Worm (Caenorhabditis elegans): ENCODE measurements around the gene rps-9.

Gene rps-9

DNA sequence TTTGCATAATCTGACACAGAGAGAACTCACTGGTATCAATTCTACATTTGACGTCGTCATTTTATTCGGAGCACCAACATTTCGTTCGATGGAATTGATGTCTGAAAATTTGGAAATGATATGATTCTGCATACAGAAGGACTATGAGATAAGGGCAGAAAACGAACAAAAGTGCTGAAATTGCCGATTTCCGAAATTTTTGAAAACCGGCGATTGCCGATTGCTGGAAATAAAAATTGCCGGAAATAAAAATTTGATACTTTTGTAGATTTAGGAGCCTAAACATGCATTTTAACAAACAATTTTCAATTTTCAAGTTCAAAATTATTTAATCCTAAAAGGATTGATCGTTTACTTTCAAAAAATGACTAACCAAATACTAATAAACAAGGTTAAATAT is 36.8 kb downstream of the rps-9 start, which contains the start of gene unc-53:
Gene unc-53 (minus strand): TSS at position 101 of the 400 bp plus-strand sequence.
- TF ChIP-seq nhr-129 (tag; optimal IDR thresholded peaks at IDR 0.05) (no peak), ama-1 (optimal IDR thresholded peaks at IDR 0.05) (no peak), egl-27 (tag; optimal IDR thresholded peaks at IDR 0.05) (no peak), zag-1 (tag; optimal IDR thresholded peaks at IDR 0.05) (no peak), nhr-77 (tag; optimal IDR thresholded peaks at IDR 0.05) (no peak), nhr-6 (tag; optimal IDR thresholded peaks at IDR 0.05) (no peak), fos-1 (tag; optimal IDR thresholded peaks at IDR 0.05) (no peak), lin-13 (GFP tag; optimal IDR thresholded peaks at IDR 0.05) (no peak), nhr-12 (tag; optimal IDR thresholded peaks at IDR 0.05) (no peak), ZK546.5 (tag; optimal IDR thresholded peaks at IDR 0.05) (no peak), mdl-1 (tag; optimal IDR thresholded peaks at IDR 0.05) (no peak), sma-3 (GFP tag; optimal IDR thresholded peaks at IDR 0.05) (no peak), nhr-237 (tag; optimal IDR thresholded peaks at IDR 0.05) (no peak), crh-2 (tag; optimal IDR thresholded peaks at IDR 0.05) (no peak)

DNA sequence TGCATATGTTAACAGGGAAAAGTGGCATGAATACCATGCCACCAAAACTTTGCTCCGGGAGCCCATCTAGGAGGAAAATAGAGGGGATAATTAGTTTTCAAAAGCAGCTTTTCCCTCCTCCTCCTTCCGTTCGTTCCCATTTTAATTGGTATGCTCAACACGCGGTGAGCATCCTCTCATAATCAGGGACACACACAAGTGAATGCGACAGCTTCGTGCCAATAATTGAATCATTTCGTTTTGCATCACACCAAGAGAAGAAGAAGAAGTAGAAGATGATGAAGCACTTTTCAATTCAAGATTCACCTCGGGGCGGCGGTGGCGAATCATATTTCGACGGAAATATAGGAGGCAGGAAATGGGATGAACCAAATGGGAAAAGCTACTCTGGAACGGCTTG is 38.0 kb downstream of the rps-9 start:
- TF ChIP-seq sma-3 (GFP tag; optimal IDR thresholded peaks at IDR 0.05): no peak
- TF ChIP-seq nhr-237 (tag; optimal IDR thresholded peaks at IDR 0.05): no peak
- no peak for TF ChIP-seq peb-1 (tag; optimal IDR thresholded peaks at IDR 0.05)
- TF ChIP-seq mbf-1 (tag; optimal IDR thresholded peaks at IDR 0.05): no peak

DNA sequence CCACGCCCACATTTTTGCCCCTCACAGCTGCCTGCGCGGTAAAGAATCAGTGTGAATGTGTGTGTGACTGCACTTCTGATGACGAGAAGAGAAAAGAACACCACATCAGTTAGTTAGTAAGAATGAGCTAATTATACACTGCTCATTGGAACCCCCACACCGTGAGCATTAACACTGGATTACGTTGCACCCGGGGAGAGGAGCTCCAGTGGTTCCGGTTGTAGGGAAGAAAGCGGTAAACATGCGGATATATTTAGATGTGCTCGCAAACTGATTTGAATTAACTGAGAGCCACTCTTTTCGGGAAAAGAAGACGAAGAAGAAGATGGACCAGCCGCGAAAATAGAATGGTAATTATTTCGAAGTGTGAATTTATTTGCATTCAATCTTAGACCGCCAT is 39.4 kb downstream of the rps-9 start:
- TF ChIP-seq crh-2 (tag; optimal IDR thresholded peaks at IDR 0.05): no peak
- TF ChIP-seq C34F6.9 (tag; optimal IDR thresholded peaks at IDR 0.05): no peak
- no peak for TF ChIP-seq aly-2 (tag; optimal IDR thresholded peaks at IDR 0.05)
- TF ChIP-seq ama-1 (optimal IDR thresholded peaks at IDR 0.05): no peak
- no peak for TF ChIP-seq elt-1 (tag; optimal IDR thresholded peaks at IDR 0.05)
- no peak for TF ChIP-seq nhr-10 (tag; optimal IDR thresholded peaks at IDR 0.05)
- no peak for TF ChIP-seq R02D3.7 (tag; optimal IDR thresholded peaks at IDR 0.05)
- TF ChIP-seq nhr-237 (tag; optimal IDR thresholded peaks at IDR 0.05): no peak
- TF ChIP-seq nhr-21 (tag; optimal IDR thresholded peaks at IDR 0.05): no peak

DNA sequence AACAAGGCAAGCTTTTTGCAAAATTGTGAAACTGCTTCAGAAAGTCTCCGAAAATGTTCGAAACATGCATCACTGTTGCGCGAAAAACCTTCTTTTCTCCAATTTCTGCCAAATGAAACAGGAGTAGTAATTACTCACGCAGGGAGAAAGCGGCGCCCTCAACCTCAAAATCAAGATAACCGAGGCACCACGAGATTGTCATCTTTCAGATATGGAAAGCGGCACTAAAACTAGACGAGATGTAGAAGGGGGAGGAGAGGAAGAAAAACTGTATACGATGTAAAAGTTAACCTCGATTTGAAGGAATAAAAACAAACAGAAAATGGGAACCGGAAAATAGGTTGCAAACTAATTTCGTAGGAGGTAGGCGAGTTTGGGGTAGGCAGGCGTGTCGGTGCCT is 49.6 kb downstream of the rps-9 start:
- TF ChIP-seq lin-11 (tag; optimal IDR thresholded peaks at IDR 0.05) (no peak), nhr-129 (tag; optimal IDR thresholded peaks at IDR 0.05) (no peak), F13H6.1 (tag; optimal IDR thresholded peaks at IDR 0.05) (no peak), elt-1 (tag; optimal IDR thresholded peaks at IDR 0.05) (peak; percentile 79), zag-1 (tag; optimal IDR thresholded peaks at IDR 0.05) (no peak), ceh-16 (tag; optimal IDR thresholded peaks at IDR 0.05) (peak; percentile 81), R02D3.7 (tag; optimal IDR thresholded peaks at IDR 0.05) (no peak), blmp-1 (tag; optimal IDR thresholded peaks at IDR 0.05; ENCODE audit: insufficient read depth) (peak; percentile 8), nhr-23 (tag; optimal IDR thresholded peaks at IDR 0.05) (peak; percentile 81), fos-1 (tag; optimal IDR thresholded peaks at IDR 0.05) (no peak), sma-9 (GFP tag; optimal IDR thresholded peaks at IDR 0.05) (no peak), sma-9 (tag; optimal IDR thresholded peaks at IDR 0.05) (no peak), lin-39 (tag; optimal IDR thresholded peaks at IDR 0.05) (no peak)

All from whole organism, L2 larva.